Worm (Caenorhabditis elegans) whole organism, L2 larva: Measurements from ENCODE around the gene F47B7.2.

Experiments used
- C34F6.9 ChIP-seq: fragments of 150-350 bp; optimal IDR thresholded peaks from 2 replicates; lab custom pipeline; 2014; ENCODE audit warnings: missing biosample characterization, missing genetic modification characterization
- F13H6.1 ChIP-seq: sonication (generic microtip); optimal IDR thresholded peaks from 2 replicates; lab custom pipeline; 2016; ENCODE audit warnings: missing genetic modification characterization, missing compliant biosample characterization
- R02D3.7 ChIP-seq: fragments of 150-350 bp; optimal IDR thresholded peaks from 2 replicates; lab custom pipeline; 2014; ENCODE audit warnings: missing biosample characterization, missing genetic modification characterization
- Y55F3AM.14 ChIP-seq: fragments of 200-800 bp; sonication (Bioruptor generic); optimal IDR thresholded peaks from 2 replicates; lab custom pipeline; 2018; ENCODE audit warnings: mild to moderate bottlenecking, missing genetic modification characterization, missing compliant biosample characterization
- alr-1 ChIP-seq: fragments of 150-350 bp; optimal IDR thresholded peaks from 2 replicates; lab custom pipeline; 2014; ENCODE audit warnings: missing biosample characterization, missing genetic modification characterization
- aly-2 ChIP-seq: fragments of 150-350 bp; optimal IDR thresholded peaks from 2 replicates; lab custom pipeline; 2014; ENCODE audit warnings: missing biosample characterization, missing genetic modification characterization
- ceh-16 ChIP-seq: fragments of 150-350 bp; optimal IDR thresholded peaks from 2 replicates; lab custom pipeline; 2014; ENCODE audit warnings: missing biosample characterization, missing genetic modification characterization
- ceh-82 ChIP-seq: fragments of 150-350 bp; optimal IDR thresholded peaks from 2 replicates; lab custom pipeline; 2014; ENCODE audit warnings: missing biosample characterization, missing genetic modification characterization
- crh-2 ChIP-seq: sonication (generic microtip); optimal IDR thresholded peaks from 2 replicates; lab custom pipeline; 2017; ENCODE audit warnings: missing biosample characterization, missing genetic modification characterization
- dmd-4 ChIP-seq: sonication (generic microtip); optimal IDR thresholded peaks from 2 replicates; lab custom pipeline; 2017; ENCODE audit warnings: missing biosample characterization, missing genetic modification characterization
- egl-27 ChIP-seq: sonication (generic microtip); optimal IDR thresholded peaks from 3 replicates; lab custom pipeline; 2017; ENCODE audit warnings: missing biosample characterization, missing genetic modification reagents, missing genetic modification characterization
- fos-1 ChIP-seq: fragments of 150-350 bp; optimal IDR thresholded peaks from 2 replicates; lab custom pipeline; 2014; ENCODE audit warnings: missing biosample characterization, missing genetic modification characterization
- gmeb-1 ChIP-seq: fragments of 150-350 bp; optimal IDR thresholded peaks from 2 replicates; lab custom pipeline; 2014; ENCODE audit warnings: missing biosample characterization, missing genetic modification characterization
- lin-11 ChIP-seq: fragments of 150-350 bp; sonication (generic microtip); optimal IDR thresholded peaks from 2 replicates; lab custom pipeline; 2014; ENCODE audit warnings: missing biosample characterization, missing genetic modification characterization, inconsistent platforms, mixed read lengths
- lin-39 ChIP-seq: fragments of 150-350 bp; optimal IDR thresholded peaks from 2 replicates; lab custom pipeline; 2014; ENCODE audit warnings: missing biosample characterization, missing genetic modification reagents, missing genetic modification characterization
- lsy-2 ChIP-seq, 2 experiments: fragments of 150-350 bp in 1 of 2; sonication (generic microtip) in 1 of 2; optimal IDR thresholded peaks; 2 replicates each; lab custom pipeline; 2014 to 2017; ENCODE audit warnings: missing biosample characterization in 2 of 2, missing genetic modification characterization in 2 of 2
- mab-5 ChIP-seq: fragments of 150-350 bp; optimal IDR thresholded peaks from 2 replicates; lab custom pipeline; 2014; ENCODE audit warnings: missing biosample characterization, missing genetic modification characterization
- mbf-1 ChIP-seq: sonication (generic microtip); optimal IDR thresholded peaks from 2 replicates; lab custom pipeline; 2017; ENCODE audit warnings: missing biosample characterization, missing genetic modification characterization
- nhr-11 ChIP-seq: fragments of 150-350 bp; optimal IDR thresholded peaks from 2 replicates; lab custom pipeline; 2014; ENCODE audit warnings: missing biosample characterization, missing genetic modification characterization
- nhr-12 ChIP-seq: fragments of 150-350 bp; optimal IDR thresholded peaks from 2 replicates; lab custom pipeline; 2014; ENCODE audit warnings: missing biosample characterization, missing genetic modification characterization
- nhr-21 ChIP-seq: fragments of 150-350 bp; optimal IDR thresholded peaks from 2 replicates; lab custom pipeline; 2014; ENCODE audit warnings: missing biosample characterization, missing genetic modification characterization
- nhr-23 ChIP-seq: fragments of 150-350 bp; optimal IDR thresholded peaks from 2 replicates; lab custom pipeline; 2014; ENCODE audit warnings: missing biosample characterization, missing genetic modification reagents, missing genetic modification characterization
- nhr-237 ChIP-seq: fragments of 150-350 bp; optimal IDR thresholded peaks from 2 replicates; lab custom pipeline; 2014; ENCODE audit warnings: missing biosample characterization, missing genetic modification characterization
- nhr-6 ChIP-seq: fragments of 150-350 bp; optimal IDR thresholded peaks from 2 replicates; lab custom pipeline; 2014; ENCODE audit warnings: missing biosample characterization, missing genetic modification characterization
- nhr-77 ChIP-seq: fragments of 150-350 bp; optimal IDR thresholded peaks from 2 replicates; lab custom pipeline; 2014; ENCODE audit warnings: missing biosample characterization, missing genetic modification characterization
- peb-1 ChIP-seq: fragments of 150-350 bp; optimal IDR thresholded peaks from 2 replicates; lab custom pipeline; 2014; ENCODE audit warnings: missing biosample characterization, missing genetic modification characterization
- skn-1 ChIP-seq: sonication (generic microtip); optimal IDR thresholded peaks from 2 replicates; lab custom pipeline; 2017; ENCODE audit warnings: missing biosample characterization, missing genetic modification characterization
- sma-3 ChIP-seq: sonication (generic microtip); optimal IDR thresholded peaks from 2 replicates; lab custom pipeline; 2016; ENCODE audit warnings: missing genetic modification reagents, missing genetic modification characterization, missing compliant biosample characterization
- sma-9 ChIP-seq, 2 experiments: fragments of 150-350 bp in 1 of 2; sonication (generic microtip) in 1 of 2; optimal IDR thresholded peaks; 2 replicates each; lab custom pipeline; 2014 to 2016; ENCODE audit warnings: missing genetic modification characterization in 2 of 2, mild to moderate bottlenecking in 1 of 2, missing biosample characterization in 1 of 2, missing compliant biosample characterization in 1 of 2, missing genetic modification reagents in 1 of 2, moderate library complexity in 1 of 2
- snpc-4 ChIP-seq: fragments of 150-350 bp; optimal IDR thresholded peaks from 2 replicates; lab custom pipeline; 2014; ENCODE audit warnings: missing biosample characterization, missing genetic modification characterization
- unc-39 ChIP-seq: fragments of 150-350 bp; optimal IDR thresholded peaks from 2 replicates; lab custom pipeline; 2014; ENCODE audit warnings: missing biosample characterization, missing genetic modification characterization
- unc-55 ChIP-seq: fragments of 150-350 bp; sonication (generic microtip); optimal IDR thresholded peaks from 3 replicates; lab custom pipeline; 2014; ENCODE audit warnings: missing biosample characterization, missing genetic modification reagents, missing genetic modification characterization
- unc-62 ChIP-seq: fragments of 150-350 bp; optimal IDR thresholded peaks from 2 replicates; lab custom pipeline; 2014; ENCODE audit warnings: missing biosample characterization, missing genetic modification reagents, missing genetic modification characterization
- zag-1 ChIP-seq: fragments of 150-350 bp; optimal IDR thresholded peaks from 2 replicates; lab custom pipeline; 2014; ENCODE audit warnings: missing biosample characterization, missing genetic modification characterization
- ztf-1 ChIP-seq: fragments of 200-800 bp; sonication (Bioruptor generic); conservative IDR thresholded peaks from 2 replicates; pipeline ENCODE4 v1.3.6; 2022; ENCODE audit warnings: missing genetic modification characterization, missing compliant biosample characterization
- ztf-11 ChIP-seq: sonication (generic microtip); optimal IDR thresholded peaks from 2 replicates; lab custom pipeline; 2017; ENCODE audit warnings: missing biosample characterization, missing genetic modification characterization
- ztf-4 ChIP-seq: fragments of 150-350 bp; optimal IDR thresholded peaks from 2 replicates; lab custom pipeline; 2014; ENCODE audit warnings: missing biosample characterization, missing genetic modification characterization

The F47B7.2 gene

ce11 chrX:3759345-3759744 lies 13.2 kb upstream of the F47B7.2 start, which contains the start of gene T14G12.6:
Gene T14G12.6, minus strand, starts transcription at chrX:3759445.
- TF ChIP-seq zag-1 (tag; lab: Kevin White, UChicago) = no peak
- no peak for TF ChIP-seq Y55F3AM.14
- TF ChIP-seq fos-1 (tag; lab: Kevin White, UChicago) = no peak
- TF ChIP-seq dmd-4 (tag; lab: Kevin White, UChicago) = no peak
- no peak for TF ChIP-seq snpc-4
- no peak for TF ChIP-seq F13H6.1
- no peak for TF ChIP-seq ztf-11 (tag; lab: Kevin White, UChicago)
- TF ChIP-seq nhr-6 (tag; lab: Kevin White, UChicago) = no peak
- TF ChIP-seq unc-55 (GFP tag; lab: Kevin White, UChicago) = no peak
- TF ChIP-seq lsy-2 (tag; optimal IDR thresholded peaks at IDR 0.05; lab: Kevin White, UChicago) = no peak
- TF ChIP-seq unc-39 (tag; lab: Kevin White, UChicago) = no peak
- TF ChIP-seq crh-2 (tag; lab: Kevin White, UChicago) = no peak
- TF ChIP-seq sma-9 (GFP tag; optimal IDR thresholded peaks at IDR 0.05; lab: Kevin White, UChicago) = no peak
- no peak for TF ChIP-seq sma-9 (tag; optimal IDR thresholded peaks at IDR 0.05; lab: Kevin White, UChicago)
- no peak for TF ChIP-seq alr-1 (tag; lab: Kevin White, UChicago)
- no peak for TF ChIP-seq R02D3.7 (tag; lab: Kevin White, UChicago)
- no peak for TF ChIP-seq mbf-1 (tag; lab: Kevin White, UChicago)
- no peak for TF ChIP-seq ztf-4 (tag; lab: Kevin White, UChicago)
- TF ChIP-seq nhr-77 (tag; lab: Kevin White, UChicago) = no peak

DNA sequence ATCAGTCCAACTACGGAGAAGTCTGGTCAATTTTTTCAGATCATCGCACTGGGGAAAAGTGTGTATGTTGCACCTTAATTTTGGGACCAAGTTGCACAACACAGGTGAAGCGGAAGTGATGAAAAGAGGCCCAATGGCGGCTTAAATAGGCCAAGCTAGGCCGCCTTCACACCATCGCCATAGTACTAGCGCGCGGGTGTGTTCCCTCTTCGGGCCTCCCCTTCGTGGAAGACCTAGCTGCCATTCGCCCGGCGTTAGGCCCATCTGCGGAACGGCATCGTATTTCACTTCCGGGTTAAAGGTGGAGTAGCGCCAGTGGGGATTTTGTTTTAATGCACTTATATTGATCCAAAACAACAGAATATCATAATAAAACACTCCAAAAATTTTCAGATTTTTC lies 12.7 kb upstream of the F47B7.2 start:
- TF ChIP-seq ceh-16 (tag; lab: Kevin White, UChicago) (no peak), nhr-237 (tag; lab: Kevin White, UChicago) (no peak), ceh-82 (tag; lab: Kevin White, UChicago) (no peak), peb-1 (tag; lab: Kevin White, UChicago) (no peak), sma-3 (GFP tag; lab: Kevin White, UChicago) (no peak), alr-1 (tag; lab: Kevin White, UChicago) (no peak), nhr-11 (tag; lab: Kevin White, UChicago) (no peak)

- no peak for TF ChIP-seq Y55F3AM.14
- TF ChIP-seq nhr-21 (tag; lab: Kevin White, UChicago) = no peak
- TF ChIP-seq lsy-2 (tag; optimal IDR thresholded peaks at IDR 0.05; lab: Kevin White, UChicago) = no peak
- no peak for TF ChIP-seq skn-1
- TF ChIP-seq ztf-11 (tag; lab: Kevin White, UChicago) = no peak
- no peak for TF ChIP-seq snpc-4
- no peak for TF ChIP-seq nhr-23 (tag; lab: Kevin White, UChicago)
Observed at ce11 chrX:3762410-3762809, 10.2 kb upstream of the F47B7.2 start, which contains the start of gene T14G12.11. Gene T14G12.11, minus strand, starts transcription at chrX:3762547.

ce11 chrX:3764295-3764694 lies 8.3 kb upstream of the F47B7.2 start, which contains the start of gene F47B7.3:
Gene F47B7.3, minus strand, starts transcription at chrX:3764395.
- no peak for TF ChIP-seq aly-2 (tag; lab: Kevin White, UChicago)
- no peak for TF ChIP-seq ceh-16 (tag; lab: Kevin White, UChicago)

ce11 chrX:3766552-3766951 lies 6.0 kb upstream of the F47B7.2 start, which contains the start of gene F47B7.4:
Gene F47B7.4, minus strand, starts transcription at chrX:3766652.
- TF ChIP-seq R02D3.7 (tag; lab: Kevin White, UChicago) = no peak
- no peak for TF ChIP-seq unc-55 (GFP tag; lab: Kevin White, UChicago)
- TF ChIP-seq C34F6.9 (tag; lab: Kevin White, UChicago) = no peak
- TF ChIP-seq lin-11 (tag; lab: Kevin White, UChicago) = no peak
- TF ChIP-seq nhr-21 (tag; lab: Kevin White, UChicago) = no peak
- TF ChIP-seq gmeb-1 = no peak
- TF ChIP-seq fos-1 (tag; lab: Kevin White, UChicago) = no peak
- TF ChIP-seq nhr-12 (tag; lab: Kevin White, UChicago) = no peak

- no peak for TF ChIP-seq unc-62
- TF ChIP-seq peb-1 (tag; lab: Kevin White, UChicago) = no peak
- no peak for TF ChIP-seq nhr-23 (tag; lab: Kevin White, UChicago)
- no peak for TF ChIP-seq mab-5
- no peak for TF ChIP-seq lin-39
- no peak for TF ChIP-seq ztf-1 (GFP tag; lab: Robert Waterston, UW)
- TF ChIP-seq egl-27 (tag; lab: Kevin White, UChicago) = no peak
- TF ChIP-seq alr-1 (tag; lab: Kevin White, UChicago) = no peak
- no peak for TF ChIP-seq C34F6.9 (tag; lab: Kevin White, UChicago)
- TF ChIP-seq mbf-1 (tag; lab: Kevin White, UChicago) = no peak
- no peak for TF ChIP-seq lsy-2 (tag; optimal IDR thresholded peaks at IDR 0.05; lab: Kevin White, UChicago)
- no peak for TF ChIP-seq nhr-12 (tag; lab: Kevin White, UChicago)
- no peak for TF ChIP-seq crh-2 (tag; lab: Kevin White, UChicago)
Observed at ce11 chrX:3768717-3769116, 3.8 kb upstream of the F47B7.2 start, which contains the start of gene F47B7.5. Gene F47B7.5, minus strand, starts transcription at chrX:3768817.
